Worm (Caenorhabditis elegans): Measurements from ENCODE around the gene Y53G8AM.7.

Y53G8AM.7 gene

ce11 chrIII:3249038-3249420 lies 17.5 kb downstream of the Y53G8AM.7 start:
- TF ChIP-seq ceh-36 (tag; optimal IDR thresholded peaks at IDR 0.05) (no peak), pes-1 (GFP tag; IDR thresholded peaks at IDR 0.05) (peak; percentile 63), F13C5.2 (tag; optimal IDR thresholded peaks at IDR 0.05) (no peak), hmg-4 (GFP tag; optimal IDR thresholded peaks at IDR 0.05) (no peak), ama-1 (optimal IDR thresholded peaks at IDR 0.05) (no peak), hmbx-1 (tag; optimal IDR thresholded peaks at IDR 0.05) (no peak), ceh-13 (GFP tag; optimal IDR thresholded peaks at IDR 0.05) (no peak), hnd-1 (tag; optimal IDR thresholded peaks at IDR 0.05) (peak; percentile 27), B0310.2 (tag; optimal IDR thresholded peaks at IDR 0.05) (no peak), tra-4 (tag; optimal IDR thresholded peaks at IDR 0.05) (no peak), flt-1 (GFP tag; IDR thresholded peaks at IDR 0.05) (peak; percentile 65; the same call in 1 of the 2 replicates), sea-1 (GFP tag; conservative IDR thresholded peaks at IDR 0.05) (no peak), aly-1 (tag; optimal IDR thresholded peaks at IDR 0.05) (no peak), ets-7 (tag; optimal IDR thresholded peaks at IDR 0.05) (no peak), scrt-1 (GFP tag; IDR thresholded peaks at IDR 0.05) (no peak), tbx-11 (GFP tag; IDR thresholded peaks at IDR 0.05) (0 out of 2 replicates have a peak, but pooled peaks have one; percentile 57), tbx-37 (GFP tag; conservative IDR thresholded peaks at IDR 0.05) (no peak; the same call in 1 of the 2 replicates)

- TF ChIP-seq F13C5.2 (tag; optimal IDR thresholded peaks at IDR 0.05) = peak; percentile 27
- TF ChIP-seq hmg-4 (GFP tag; optimal IDR thresholded peaks at IDR 0.05) = no peak
These were observed 18.0 kb downstream of the Y53G8AM.7 start, which contains the start of gene nduf-9 for ce11 chrIII:3248307-3249037. Gene nduf-9, minus strand, starts transcription at chrIII:3248575.

ce11 chrIII:3242379-3242778 lies 24.1 kb downstream of the Y53G8AM.7 start:
- TF ChIP-seq sea-1 (GFP tag; conservative IDR thresholded peaks at IDR 0.05) = no peak
- no peak for TF ChIP-seq B0310.2 (tag; optimal IDR thresholded peaks at IDR 0.05)
- no peak for TF ChIP-seq ets-7 (tag; optimal IDR thresholded peaks at IDR 0.05)
- TF ChIP-seq hnd-1 (tag; optimal IDR thresholded peaks at IDR 0.05) = no peak
- TF ChIP-seq ceh-36 (tag; optimal IDR thresholded peaks at IDR 0.05) = no peak
- TF ChIP-seq tbx-37 (GFP tag; conservative IDR thresholded peaks at IDR 0.05) = no peak
- no peak for TF ChIP-seq ama-1 (optimal IDR thresholded peaks at IDR 0.05)
- TF ChIP-seq tra-4 (tag; optimal IDR thresholded peaks at IDR 0.05) = no peak
- no peak for TF ChIP-seq hmbx-1 (tag; optimal IDR thresholded peaks at IDR 0.05)
- TF ChIP-seq scrt-1 (GFP tag; IDR thresholded peaks at IDR 0.05) = no peak
- no peak for TF ChIP-seq hmg-4 (GFP tag; optimal IDR thresholded peaks at IDR 0.05)
- TF ChIP-seq ceh-13 (GFP tag; optimal IDR thresholded peaks at IDR 0.05) = no peak
- TF ChIP-seq flt-1 (GFP tag; IDR thresholded peaks at IDR 0.05) = no peak
- no peak for TF ChIP-seq pes-1 (GFP tag; IDR thresholded peaks at IDR 0.05)
- no peak for TF ChIP-seq aly-1 (tag; optimal IDR thresholded peaks at IDR 0.05)
- TF ChIP-seq F13C5.2 (tag; optimal IDR thresholded peaks at IDR 0.05) = no peak
- TF ChIP-seq tbx-11 (GFP tag; IDR thresholded peaks at IDR 0.05) = no peak

ce11 chrIII:3241943-3242342 lies 24.6 kb downstream of the Y53G8AM.7 start:
- TF ChIP-seq ama-1 (optimal IDR thresholded peaks at IDR 0.05) (no peak), F13C5.2 (tag; optimal IDR thresholded peaks at IDR 0.05) (no peak), aly-1 (tag; optimal IDR thresholded peaks at IDR 0.05) (no peak), ceh-13 (GFP tag; optimal IDR thresholded peaks at IDR 0.05) (no peak), B0310.2 (tag; optimal IDR thresholded peaks at IDR 0.05) (no peak), tbx-37 (GFP tag; conservative IDR thresholded peaks at IDR 0.05) (no peak), ceh-36 (tag; optimal IDR thresholded peaks at IDR 0.05) (no peak), tbx-11 (GFP tag; IDR thresholded peaks at IDR 0.05) (no peak), sea-1 (GFP tag; conservative IDR thresholded peaks at IDR 0.05) (no peak), tra-4 (tag; optimal IDR thresholded peaks at IDR 0.05) (no peak), ets-7 (tag; optimal IDR thresholded peaks at IDR 0.05) (no peak), scrt-1 (GFP tag; IDR thresholded peaks at IDR 0.05) (no peak), hnd-1 (tag; optimal IDR thresholded peaks at IDR 0.05) (no peak), hmg-4 (GFP tag; optimal IDR thresholded peaks at IDR 0.05) (no peak)

- TF ChIP-seq flt-1 (GFP tag; IDR thresholded peaks at IDR 0.05) = no peak
- TF ChIP-seq scrt-1 (GFP tag; IDR thresholded peaks at IDR 0.05) = no peak
- no peak for TF ChIP-seq hnd-1 (tag; optimal IDR thresholded peaks at IDR 0.05)
- no peak for TF ChIP-seq sea-1 (GFP tag; conservative IDR thresholded peaks at IDR 0.05)
- TF ChIP-seq tbx-11 (GFP tag; IDR thresholded peaks at IDR 0.05) = no peak
- no peak for TF ChIP-seq pes-1 (GFP tag; IDR thresholded peaks at IDR 0.05)
- no peak for TF ChIP-seq ceh-36 (tag; optimal IDR thresholded peaks at IDR 0.05)
- TF ChIP-seq hmbx-1 (tag; optimal IDR thresholded peaks at IDR 0.05) = no peak
- no peak for TF ChIP-seq aly-1 (tag; optimal IDR thresholded peaks at IDR 0.05)
- TF ChIP-seq tra-4 (tag; optimal IDR thresholded peaks at IDR 0.05) = no peak
- TF ChIP-seq hmg-4 (GFP tag; optimal IDR thresholded peaks at IDR 0.05) = no peak
These were observed 25.1 kb downstream of the Y53G8AM.7 start for ce11 chrIII:3241361-3241760.

ce11 chrIII:3240893-3241292 lies 25.6 kb downstream of the Y53G8AM.7 start:
- TF ChIP-seq ceh-36 (tag; optimal IDR thresholded peaks at IDR 0.05) (no peak), tbx-11 (GFP tag; IDR thresholded peaks at IDR 0.05) (no peak), ceh-13 (GFP tag; optimal IDR thresholded peaks at IDR 0.05) (no peak), ets-7 (tag; optimal IDR thresholded peaks at IDR 0.05) (no peak), pes-1 (GFP tag; IDR thresholded peaks at IDR 0.05) (no peak), hnd-1 (tag; optimal IDR thresholded peaks at IDR 0.05) (no peak), scrt-1 (GFP tag; IDR thresholded peaks at IDR 0.05) (no peak), hmg-4 (GFP tag; optimal IDR thresholded peaks at IDR 0.05) (no peak), B0310.2 (tag; optimal IDR thresholded peaks at IDR 0.05) (no peak), aly-1 (tag; optimal IDR thresholded peaks at IDR 0.05) (no peak)

ce11 chrIII:3232650-3233152 lies 33.8 kb downstream of the Y53G8AM.7 start, which contains the start of gene Y53G8AL.1:
Gene Y53G8AL.1, plus strand, starts transcription at chrIII:3233102.
- TF ChIP-seq ets-7 (tag; optimal IDR thresholded peaks at IDR 0.05) (no peak), tbx-11 (GFP tag; IDR thresholded peaks at IDR 0.05) (no peak), pes-1 (GFP tag; IDR thresholded peaks at IDR 0.05) (peak; percentile 38; the same call in 1 of the 2 replicates)
